Fruit fly (Drosophila melanogaster) whole organism, embryonic: ENCODE results near the gene Nak.

Experiments
- amos ChIP-seq: fragments of 200-800 bp; sonication (Bioruptor generic); IDR thresholded peaks from 2 replicates; pipeline ENCODE4 v1.3.6; 2022; ENCODE audit warnings: missing biosample characterization, missing genetic modification characterization; ENCODE audit not compliant: partially characterized antibody
- nom ChIP-seq: fragments of 200-800 bp; sonication (Bioruptor generic); optimal IDR thresholded peaks from 2 replicates; lab custom pipeline; 2017; ENCODE audit warnings: missing biosample characterization, missing genetic modification characterization, mild to moderate bottlenecking, moderate library complexity, missing genetic modification reagents
- unpg ChIP-seq: fragments of 200-800 bp; sonication (Bioruptor generic); optimal IDR thresholded peaks from 3 replicates; lab custom pipeline; 2018; ENCODE audit warnings: missing biosample characterization, mild to moderate bottlenecking, missing genetic modification characterization, moderate library complexity

DNA sequence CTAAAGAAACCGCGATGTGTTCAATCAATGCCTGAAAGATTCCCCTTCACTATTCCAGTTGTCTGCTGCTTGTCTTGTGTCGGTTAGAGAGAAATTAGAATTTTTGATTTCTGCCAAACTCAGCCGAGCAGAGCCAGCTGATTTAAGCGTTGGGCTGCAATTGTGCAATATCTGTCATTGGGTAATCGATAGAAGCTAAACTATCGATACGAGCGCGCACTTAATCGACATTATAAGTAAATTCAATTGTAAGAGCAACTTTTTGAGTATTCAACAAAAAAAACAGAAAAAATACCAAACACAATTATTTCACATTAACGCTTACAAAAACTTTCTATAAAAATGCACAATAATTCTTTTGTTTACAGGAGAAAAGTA is 24.8 kb downstream of the Nak start, which contains the start of gene ssp3:
- TF ChIP-seq unpg (GFP tag; lab: Kevin White, UChicago), result no peak
- TF ChIP-seq nom (GFP tag; lab: Kevin White, UChicago), result no peak
- no peak for TF ChIP-seq amos (GFP tag; lab: Robert Waterston, UW)
